Worm (Caenorhabditis elegans) whole organism, L4 larva: ENCODE data around the gene fipr-28.
"Not testable (repeated sequence)": the region's sequence is repeated elsewhere in the genome, so short reads cannot be mapped to it uniquely, and the experiment has no call there.

ENCODE experiments used
- D1046.2 ChIP-seq: fragments of 200-800 bp; sonication (Bioruptor generic); IDR thresholded peaks from 2 replicates; pipeline ENCODE4 v1.3.6; 2022; ENCODE audit warnings: missing genetic modification characterization, missing compliant biosample characterization
- aly-2 ChIP-seq: sonication (generic microtip); optimal IDR thresholded peaks from 2 replicates; lab custom pipeline; 2018; ENCODE audit warnings: missing biosample characterization, missing genetic modification characterization
- ama-1 ChIP-seq: fragments of 150-350 bp; optimal IDR thresholded peaks from 2 replicates; lab custom pipeline; 2014; ENCODE audit warnings: inconsistent platforms, mixed read lengths
- egl-27 ChIP-seq: sonication (generic microtip); optimal IDR thresholded peaks from 3 replicates; lab custom pipeline; 2017; ENCODE audit warnings: missing biosample characterization, missing genetic modification reagents, missing genetic modification characterization
- hlh-11 ChIP-seq: fragments of 200-800 bp; sonication (Bioruptor generic); optimal IDR thresholded peaks from 2 replicates; lab custom pipeline; 2018; ENCODE audit warnings: mild to moderate bottlenecking, missing genetic modification characterization, missing compliant biosample characterization
- hlh-30 ChIP-seq: sonication (generic microtip); optimal IDR thresholded peaks from 2 replicates; lab custom pipeline; 2017; ENCODE audit warnings: antibody characterized with exemption, mild to moderate bottlenecking, missing genetic modification characterization, missing compliant biosample characterization; ENCODE audit not compliant: insufficient read depth
- mdl-1 ChIP-seq, 2 experiments: fragments of 150-350 bp in 1 of 2; sonication (generic microtip) in 1 of 2; optimal IDR thresholded peaks; 2 replicates each; lab custom pipeline; 2014 to 2017; ENCODE audit warnings: missing biosample characterization in 2 of 2, missing genetic modification characterization in 2 of 2
- nhr-237 ChIP-seq: sonication (generic microtip); optimal IDR thresholded peaks from 2 replicates; lab custom pipeline; 2017; ENCODE audit warnings: missing biosample characterization, missing genetic modification characterization
- nhr-48 ChIP-seq: sonication (generic microtip); optimal IDR thresholded peaks from 2 replicates; lab custom pipeline; 2016; ENCODE audit warnings: mild to moderate bottlenecking, missing genetic modification characterization, missing compliant biosample characterization
- nhr-76 ChIP-seq: fragments of 150-350 bp; optimal IDR thresholded peaks from 2 replicates; lab custom pipeline; 2014; ENCODE audit warnings: missing biosample characterization, missing genetic modification characterization
- ztf-11 ChIP-seq: fragments of 150-350 bp; optimal IDR thresholded peaks from 2 replicates; lab custom pipeline; 2014; ENCODE audit warnings: missing biosample characterization, missing genetic modification characterization

ce11 chrIV:16623087-16623486, 4.7 kb upstream of the fipr-28 start:
- not testable (repeated sequence) for TF ChIP-seq hlh-11 (tag; lab: Kevin White, UChicago); aly-2; nhr-237 (tag; lab: Kevin White, UChicago); hlh-30 (tag; lab: Kevin White, UChicago); ama-1; D1046.2 (GFP tag; lab: Robert Waterston, UW); egl-27 (tag; lab: Kevin White, UChicago); ztf-11 (tag; lab: Kevin White, UChicago); mdl-1 (tag; optimal IDR thresholded peaks at IDR 0.05; lab: Kevin White, UChicago); nhr-76; nhr-48 (tag; lab: Kevin White, UChicago)
